Worm (Caenorhabditis elegans) whole organism, L4 larva: ENCODE data around the gene atz-1.

Experiments
- F10B5.3 ChIP-seq: sonication (generic microtip); optimal IDR thresholded peaks from 2 replicates; lab custom pipeline; 2016; ENCODE audit warnings: mild to moderate bottlenecking, missing genetic modification characterization, missing compliant biosample characterization
- F26F4.8 ChIP-seq: fragments of 200-800 bp; sonication (Bioruptor generic); conservative IDR thresholded peaks from 2 replicates; pipeline ENCODE4 v1.3.6; 2022; ENCODE audit warnings: missing genetic modification characterization, missing compliant biosample characterization
- F49E8.2 ChIP-seq: sonication (generic microtip); optimal IDR thresholded peaks from 2 replicates; lab custom pipeline; 2016; ENCODE audit warnings: missing compliant biosample characterization, mild to moderate bottlenecking, missing genetic modification characterization, borderline replicate concordance
- R02D3.7 ChIP-seq: fragments of 150-350 bp; sonication (generic microtip); optimal IDR thresholded peaks from 3 replicates; lab custom pipeline; 2014; ENCODE audit warnings: missing biosample characterization, missing genetic modification characterization
- Y105C5A.15 ChIP-seq: fragments of 200-800 bp; sonication (Bioruptor generic); IDR thresholded peaks from 2 replicates; pipeline ENCODE4 v1.3.6; 2022; ENCODE audit warnings: missing genetic modification characterization, missing compliant biosample characterization
- Y48G9A.11 ChIP-seq: fragments of 200-800 bp; sonication (Bioruptor generic); IDR thresholded peaks from 2 replicates; pipeline ENCODE4 v1.3.6; 2022; ENCODE audit warnings: missing genetic modification reagents, missing genetic modification characterization, missing compliant biosample characterization
- ZK546.5 ChIP-seq, 2 experiments: sonication (generic microtip); optimal IDR thresholded peaks; 2 replicates each; lab custom pipeline; 2017; ENCODE audit warnings: missing biosample characterization in 2 of 2, missing genetic modification characterization in 2 of 2
- aly-2 ChIP-seq: sonication (generic microtip); optimal IDR thresholded peaks from 2 replicates; lab custom pipeline; 2018; ENCODE audit warnings: missing biosample characterization, missing genetic modification characterization
- ama-1 ChIP-seq: fragments of 150-350 bp; optimal IDR thresholded peaks from 2 replicates; lab custom pipeline; 2014; ENCODE audit warnings: inconsistent platforms, mixed read lengths
- arid-1 ChIP-seq: fragments of 200-800 bp; sonication (Bioruptor generic); conservative IDR thresholded peaks from 2 replicates; pipeline ENCODE4 v1.3.6; 2022; ENCODE audit warnings: missing genetic modification reagents, missing genetic modification characterization, missing compliant biosample characterization
- attf-4 ChIP-seq: sonication (generic microtip); optimal IDR thresholded peaks from 3 replicates; lab custom pipeline; 2017; ENCODE audit warnings: missing biosample characterization, missing genetic modification characterization
- ceh-20 ChIP-seq: fragments of 200-800 bp; sonication (Bioruptor generic); IDR thresholded peaks from 2 replicates; pipeline ENCODE4 v1.3.6; 2022; ENCODE audit warnings: missing genetic modification reagents, missing genetic modification characterization, missing compliant biosample characterization
- ceh-28 ChIP-seq: fragments of 150-350 bp; optimal IDR thresholded peaks from 2 replicates; lab custom pipeline; 2014; ENCODE audit warnings: missing biosample characterization, missing genetic modification reagents, missing genetic modification characterization
- ctbp-1 ChIP-seq: fragments of 200-800 bp; sonication (Bioruptor generic); IDR thresholded peaks from 2 replicates; pipeline ENCODE4 v1.3.6; 2022; ENCODE audit warnings: missing genetic modification reagents, missing genetic modification characterization, missing compliant biosample characterization
- daf-16 ChIP-seq, 3 experiments: sonication (generic microtip); optimal IDR thresholded peaks; 2 replicates each; lab custom pipeline; 2016 to 2017; ENCODE audit warnings: missing genetic modification characterization in 3 of 3, missing genetic modification reagents in 3 of 3, mild to moderate bottlenecking in 2 of 3, missing compliant biosample characterization in 2 of 3, missing biosample characterization in 1 of 3, moderate library complexity in 1 of 3
- daf-8 ChIP-seq: fragments of 200-800 bp; sonication (Bioruptor generic); IDR thresholded peaks from 2 replicates; pipeline ENCODE4 v1.3.6; 2022; ENCODE audit warnings: missing genetic modification characterization, missing compliant biosample characterization
- dmd-6 ChIP-seq: fragments of 200-800 bp; sonication (Bioruptor generic); IDR thresholded peaks from 2 replicates; pipeline ENCODE4 v1.3.6; 2022; ENCODE audit warnings: missing genetic modification reagents, missing genetic modification characterization, missing compliant biosample characterization
- dmd-8 ChIP-seq: fragments of 200-800 bp; sonication (Bioruptor generic); IDR thresholded peaks from 2 replicates; pipeline ENCODE4 v1.3.6; 2022; ENCODE audit warnings: missing genetic modification characterization, missing compliant biosample characterization
- dmd-9 ChIP-seq: fragments of 200-800 bp; sonication (Bioruptor generic); IDR thresholded peaks from 2 replicates; pipeline ENCODE4 v1.3.6; 2022; ENCODE audit warnings: missing genetic modification reagents, missing genetic modification characterization, missing compliant biosample characterization
- dve-1 ChIP-seq: sonication (generic microtip); optimal IDR thresholded peaks from 2 replicates; lab custom pipeline; 2017; ENCODE audit warnings: antibody characterized with exemption, mild to moderate bottlenecking, missing genetic modification characterization, missing compliant biosample characterization; ENCODE audit not compliant: insufficient read depth
- fkh-10 ChIP-seq: fragments of 150-350 bp; optimal IDR thresholded peaks from 2 replicates; lab custom pipeline; 2014; ENCODE audit warnings: missing biosample characterization, missing genetic modification reagents, missing genetic modification characterization
- fos-1 ChIP-seq: fragments of 150-350 bp; optimal IDR thresholded peaks from 2 replicates; lab custom pipeline; 2014; ENCODE audit warnings: missing biosample characterization, missing genetic modification characterization
- hif-1 ChIP-seq, 2 experiments: sonication (generic microtip); optimal IDR thresholded peaks; 2 replicates each; lab custom pipeline; 2016 to 2017; ENCODE audit warnings: missing compliant biosample characterization in 2 of 2, missing genetic modification characterization in 2 of 2, missing genetic modification reagents in 2 of 2, missing genotype in 2 of 2, mild to moderate bottlenecking in 1 of 2
- hlh-30 ChIP-seq: sonication (generic microtip); optimal IDR thresholded peaks from 2 replicates; lab custom pipeline; 2017; ENCODE audit warnings: antibody characterized with exemption, mild to moderate bottlenecking, missing genetic modification characterization, missing compliant biosample characterization; ENCODE audit not compliant: insufficient read depth
- lim-7 ChIP-seq: fragments of 200-800 bp; sonication (Bioruptor generic); IDR thresholded peaks from 2 replicates; pipeline ENCODE4 v1.3.6; 2022; ENCODE audit warnings: missing genetic modification characterization, missing compliant biosample characterization
- lin-15B ChIP-seq: fragments of 150-350 bp; sonication (generic microtip); optimal IDR thresholded peaks from 3 replicates; lab custom pipeline; 2014; ENCODE audit warnings: missing biosample characterization, missing genetic modification characterization
- lsy-2 ChIP-seq, 2 experiments: fragments of 150-350 bp in 1 of 2; sonication (generic microtip) in 1 of 2; optimal IDR thresholded peaks; 2 replicates each; lab custom pipeline; 2014 to 2017; ENCODE audit warnings: missing biosample characterization in 2 of 2, missing genetic modification characterization in 2 of 2
- madf-5 ChIP-seq, 2 experiments: fragments of 200-800 bp; sonication (Bioruptor generic); IDR thresholded peaks; 2 replicates each; pipeline ENCODE4 v1.3.6; 2022; ENCODE audit warnings: missing compliant biosample characterization in 2 of 2, missing genetic modification characterization in 2 of 2
- madf-9 ChIP-seq: fragments of 200-800 bp; sonication (Bioruptor generic); conservative IDR thresholded peaks from 2 replicates; pipeline ENCODE4 v1.3.6; 2022; ENCODE audit warnings: missing genetic modification reagents, missing genetic modification characterization, missing compliant biosample characterization
- mdl-1 ChIP-seq, 2 experiments: fragments of 150-350 bp in 1 of 2; sonication (generic microtip) in 1 of 2; optimal IDR thresholded peaks; 2 replicates each; lab custom pipeline; 2014 to 2017; ENCODE audit warnings: missing biosample characterization in 2 of 2, missing genetic modification characterization in 2 of 2
- mdt-29 ChIP-seq: fragments of 200-800 bp; sonication (Bioruptor generic); IDR thresholded peaks from 2 replicates; pipeline ENCODE4 v1.3.6; 2022; ENCODE audit warnings: missing genetic modification reagents, missing genetic modification characterization, missing compliant biosample characterization
- mes-2 ChIP-seq: sonication (generic microtip); optimal IDR thresholded peaks from 2 replicates; lab custom pipeline; 2016; ENCODE audit warnings: missing genotype, mild to moderate bottlenecking, missing genetic modification characterization, missing compliant biosample characterization; ENCODE audit not compliant: poor library complexity, severe bottlenecking
- nhr-10 ChIP-seq: fragments of 150-350 bp; optimal IDR thresholded peaks from 2 replicates; lab custom pipeline; 2014; ENCODE audit warnings: missing biosample characterization, missing genetic modification characterization
- nhr-28 ChIP-seq: fragments of 150-350 bp; optimal IDR thresholded peaks from 2 replicates; lab custom pipeline; 2014; ENCODE audit warnings: missing biosample characterization, missing genetic modification characterization
- nhr-41 ChIP-seq: fragments of 200-800 bp; sonication (Bioruptor generic); IDR thresholded peaks from 2 replicates; pipeline ENCODE4 v1.3.6; 2022; ENCODE audit warnings: missing genetic modification reagents, missing genetic modification characterization, missing compliant biosample characterization
- nhr-42 ChIP-seq: fragments of 200-800 bp; sonication (Bioruptor generic); IDR thresholded peaks from 2 replicates; pipeline ENCODE4 v1.3.6; 2022; ENCODE audit warnings: missing genetic modification characterization, missing compliant biosample characterization
- nhr-48 ChIP-seq: sonication (generic microtip); optimal IDR thresholded peaks from 2 replicates; lab custom pipeline; 2016; ENCODE audit warnings: mild to moderate bottlenecking, missing genetic modification characterization, missing compliant biosample characterization
- nhr-76 ChIP-seq: fragments of 150-350 bp; optimal IDR thresholded peaks from 2 replicates; lab custom pipeline; 2014; ENCODE audit warnings: missing biosample characterization, missing genetic modification characterization
- pha-4 ChIP-seq, 2 experiments: fragments of 150-350 bp in 1 of 2; fragments of 200-800 bp in 1 of 2; sonication (Bioruptor generic) in 1 of 2; IDR thresholded peaks in 1 of 2; optimal IDR thresholded peaks in 1 of 2; 2 replicates each; pipeline versions ENCODE4 v1.3.6 to Lab custom; 2014 to 2022; ENCODE audit warnings: missing genetic modification characterization in 2 of 2, missing genetic modification reagents in 2 of 2, missing biosample characterization in 1 of 2, missing compliant biosample characterization in 1 of 2
- pqm-1 ChIP-seq: sonication (generic microtip); optimal IDR thresholded peaks from 2 replicates; lab custom pipeline; 2017; ENCODE audit warnings: missing biosample characterization, missing genetic modification characterization
- rbr-2 ChIP-seq: sonication (generic microtip); optimal IDR thresholded peaks from 2 replicates; lab custom pipeline; 2016; ENCODE audit warnings: missing genotype, missing genetic modification characterization, missing compliant biosample characterization
- sdz-12 ChIP-seq: fragments of 200-800 bp; sonication (Bioruptor generic); optimal IDR thresholded peaks from 2 replicates; lab custom pipeline; 2018; ENCODE audit warnings: mild to moderate bottlenecking, missing genetic modification characterization, missing compliant biosample characterization
- set-16 ChIP-seq: fragments of 200-800 bp; sonication (Bioruptor generic); IDR thresholded peaks from 2 replicates; pipeline ENCODE4 v1.3.6; 2022; ENCODE audit warnings: missing genetic modification reagents, missing genetic modification characterization, missing compliant biosample characterization
- skn-1 ChIP-seq: fragments of 150-350 bp; optimal IDR thresholded peaks from 2 replicates; lab custom pipeline; 2014; ENCODE audit warnings: missing biosample characterization, missing genetic modification characterization
- snpc-1.2 ChIP-seq: fragments of 200-800 bp; sonication (Bioruptor generic); IDR thresholded peaks from 2 replicates; pipeline ENCODE4 v1.3.6; 2022; ENCODE audit warnings: missing genetic modification reagents, missing genetic modification characterization, missing compliant biosample characterization
- tra-1 ChIP-seq: fragments of 200-800 bp; sonication (Bioruptor generic); IDR thresholded peaks from 2 replicates; pipeline ENCODE4 v1.3.6; 2022; ENCODE audit warnings: missing genetic modification reagents, missing genetic modification characterization, missing compliant biosample characterization
- unc-130 ChIP-seq: sonication (generic microtip); optimal IDR thresholded peaks from 2 replicates; lab custom pipeline; 2016; ENCODE audit warnings: missing genetic modification reagents, missing genetic modification characterization, missing compliant biosample characterization
- vab-7 ChIP-seq: fragments of 200-800 bp; sonication (Bioruptor generic); IDR thresholded peaks from 2 replicates; pipeline ENCODE4 v1.3.6; 2022; ENCODE audit warnings: missing genetic modification reagents, missing genetic modification characterization, missing compliant biosample characterization
- zip-11 ChIP-seq: fragments of 200-800 bp; sonication (Bioruptor generic); IDR thresholded peaks from 2 replicates; pipeline ENCODE4 v1.3.6; 2022; ENCODE audit warnings: missing genetic modification characterization, missing compliant biosample characterization

atz-1 gene

ce11 chrIV:12417536-12418195 lies 41.7 kb upstream of the atz-1 start, which contains the start of gene F08G5.3 (continued):
- TF ChIP-seq Y48G9A.11 (GFP tag; lab: Robert Waterston, UW) (peak; percentile 86), ceh-20 (GFP tag; lab: Robert Waterston, UW) (peak; percentile 68), aly-2 (tag; lab: Kevin White, UChicago) (no peak), daf-16 (GFP tag; optimal IDR thresholded peaks at IDR 0.05; lab: Kevin White, UChicago) (peak in 1 of 2 experiments; percentile 80), daf-16 (tag; optimal IDR thresholded peaks at IDR 0.05; lab: Kevin White, UChicago) (peak; percentile 44), Y105C5A.15 (GFP tag; lab: Robert Waterston, UW) (peak; percentile 85; the same call in 1 of the 2 replicates), ama-1 (no peak), nhr-76 (tag; lab: Kevin White, UChicago) (no peak), nhr-28 (tag; lab: Kevin White, UChicago) (peak; percentile 15), hif-1 (tag; optimal IDR thresholded peaks at IDR 0.05; lab: Kevin White, UChicago) (peak in 1 of 2 experiments; percentile 33), nhr-48 (peak; percentile 23), lin-15B (tag; lab: Kevin White, UChicago) (no peak), mdt-29 (GFP tag; lab: Robert Waterston, UW) (peak; percentile 72; the same call in 1 of the 2 replicates), fkh-10 (GFP tag; lab: Kevin White, UChicago) (no peak), snpc-1.2 (peak; percentile 91), F26F4.8 (GFP tag; lab: Robert Waterston, UW) (peak; percentile 90), fos-1 (tag; lab: Kevin White, UChicago) (no peak), ctbp-1 (GFP tag; lab: Robert Waterston, UW) (peak; percentile 76), attf-4 (tag; lab: Kevin White, UChicago) (no peak), hlh-30 (tag; lab: Kevin White, UChicago) (peak; percentile 59), dmd-6 (GFP tag; lab: Robert Waterston, UW) (peak; percentile 46), set-16 (GFP tag; lab: Robert Waterston, UW) (no peak), madf-9 (GFP tag; lab: Robert Waterston, UW) (no peak), arid-1 (GFP tag; lab: Robert Waterston, UW) (peak; percentile 86), madf-5 (GFP tag; IDR thresholded peaks at IDR 0.05; lab: Robert Waterston, UW) (peak in 1 of 2 experiments; percentile 66; a peak in 1 of 4 replicates), F49E8.2 (tag; lab: Kevin White, UChicago) (peak; percentile 51), tra-1 (GFP tag; lab: Robert Waterston, UW) (peak; percentile 78), pqm-1 (tag; lab: Kevin White, UChicago) (no peak), ceh-28 (tag; lab: Kevin White, UChicago) (no peak), zip-11 (GFP tag; lab: Robert Waterston, UW) (no peak), F10B5.3 (tag; lab: Kevin White, UChicago) (no peak), mdl-1 (tag; optimal IDR thresholded peaks at IDR 0.05; lab: Kevin White, UChicago) (no peak), dmd-9 (GFP tag; lab: Robert Waterston, UW) (peak; percentile 74; the same call in 1 of the 2 replicates), skn-1 (no peak), lsy-2 (tag; optimal IDR thresholded peaks at IDR 0.05; lab: Kevin White, UChicago) (peak in 1 of 2 experiments; percentile 58), rbr-2 (tag; lab: Kevin White, UChicago) (peak; percentile 47), lim-7 (GFP tag; lab: Robert Waterston, UW) (peak; percentile 95), R02D3.7 (tag; lab: Kevin White, UChicago) (no peak), daf-8 (GFP tag; lab: Robert Waterston, UW) (no peak), nhr-10 (tag; lab: Kevin White, UChicago) (no peak), nhr-42 (GFP tag; lab: Robert Waterston, UW) (no peak), vab-7 (GFP tag; lab: Robert Waterston, UW) (peak; percentile 91), nhr-41 (GFP tag; lab: Robert Waterston, UW) (peak; percentile 45; the same call in 1 of the 2 replicates), dve-1 (tag; lab: Kevin White, UChicago) (peak; percentile 52), pha-4 (GFP tag; IDR thresholded peaks at IDR 0.05; lab: Robert Waterston, UW) (peak; percentile 91), pha-4 (tag; optimal IDR thresholded peaks at IDR 0.05; lab: Kevin White, UChicago) (no peak), mes-2 (tag; lab: Kevin White, UChicago) (peak; percentile 73), dmd-8 (GFP tag; lab: Robert Waterston, UW) (peak; percentile 82), sdz-12 (GFP tag; lab: Kevin White, UChicago) (no peak), ZK546.5 (tag; optimal IDR thresholded peaks at IDR 0.05; lab: Kevin White, UChicago) (no peak), unc-130 (GFP tag; lab: Kevin White, UChicago) (peak; percentile 68)
